Worm (Caenorhabditis elegans) whole organism, L2 larva: ENCODE measurements around the gene Y62H9A.14.

Source experiments
- ZK546.5 ChIP-seq: sonication (generic microtip); optimal IDR thresholded peaks from 2 replicates; lab custom pipeline; 2017; ENCODE audit warnings: missing biosample characterization, missing genetic modification characterization
- aly-2 ChIP-seq: fragments of 150-350 bp; optimal IDR thresholded peaks from 2 replicates; lab custom pipeline; 2014; ENCODE audit warnings: missing biosample characterization, missing genetic modification characterization
- ama-1 ChIP-seq: fragments of 150-350 bp; optimal IDR thresholded peaks from 2 replicates; lab custom pipeline; 2018; ENCODE audit warnings: inconsistent platforms
- fos-1 ChIP-seq: fragments of 150-350 bp; optimal IDR thresholded peaks from 2 replicates; lab custom pipeline; 2014; ENCODE audit warnings: missing biosample characterization, missing genetic modification characterization
- lsy-2 ChIP-seq, 2 experiments: fragments of 150-350 bp in 1 of 2; sonication (generic microtip) in 1 of 2; optimal IDR thresholded peaks; 2 replicates each; lab custom pipeline; 2014 to 2017; ENCODE audit warnings: missing biosample characterization in 2 of 2, missing genetic modification characterization in 2 of 2
- nhr-11 ChIP-seq: fragments of 150-350 bp; optimal IDR thresholded peaks from 2 replicates; lab custom pipeline; 2014; ENCODE audit warnings: missing biosample characterization, missing genetic modification characterization
- nhr-12 ChIP-seq: fragments of 150-350 bp; optimal IDR thresholded peaks from 2 replicates; lab custom pipeline; 2014; ENCODE audit warnings: missing biosample characterization, missing genetic modification characterization
- nhr-237 ChIP-seq: fragments of 150-350 bp; optimal IDR thresholded peaks from 2 replicates; lab custom pipeline; 2014; ENCODE audit warnings: missing biosample characterization, missing genetic modification characterization
- nhr-25 ChIP-seq: fragments of 150-350 bp; sonication (generic microtip); optimal IDR thresholded peaks from 3 replicates; lab custom pipeline; 2014; ENCODE audit warnings: missing biosample characterization, missing genetic modification characterization
- skn-1 ChIP-seq: sonication (generic microtip); optimal IDR thresholded peaks from 2 replicates; lab custom pipeline; 2017; ENCODE audit warnings: missing biosample characterization, missing genetic modification characterization
- unc-39 ChIP-seq: fragments of 150-350 bp; optimal IDR thresholded peaks from 2 replicates; lab custom pipeline; 2014; ENCODE audit warnings: missing biosample characterization, missing genetic modification characterization
- unc-62 ChIP-seq: fragments of 150-350 bp; optimal IDR thresholded peaks from 2 replicates; lab custom pipeline; 2014; ENCODE audit warnings: missing biosample characterization, missing genetic modification reagents, missing genetic modification characterization
- ztf-4 ChIP-seq: fragments of 150-350 bp; optimal IDR thresholded peaks from 2 replicates; lab custom pipeline; 2014; ENCODE audit warnings: missing biosample characterization, missing genetic modification characterization

ce11 chrX:11968024-11968598 is 47.1 kb downstream of the Y62H9A.14 start:
- TF ChIP-seq lsy-2 (tag; optimal IDR thresholded peaks at IDR 0.05; lab: Kevin White, UChicago) (no peak), ama-1 (lab: Kevin White, UChicago) (no peak), nhr-12 (no peak), fos-1 (tag; lab: Kevin White, UChicago) (peak; percentile 86), nhr-237 (tag; lab: Kevin White, UChicago) (no peak), nhr-25 (no peak), skn-1 (no peak), unc-62 (GFP tag; lab: Kevin White, UChicago) (no peak), ztf-4 (tag; lab: Kevin White, UChicago) (no peak), ZK546.5 (no peak), unc-39 (tag; lab: Kevin White, UChicago) (no peak), nhr-11 (no peak), aly-2 (tag; lab: Kevin White, UChicago) (no peak)
